Worm (Caenorhabditis elegans): ENCODE data around the gene gon-4.

DNA sequence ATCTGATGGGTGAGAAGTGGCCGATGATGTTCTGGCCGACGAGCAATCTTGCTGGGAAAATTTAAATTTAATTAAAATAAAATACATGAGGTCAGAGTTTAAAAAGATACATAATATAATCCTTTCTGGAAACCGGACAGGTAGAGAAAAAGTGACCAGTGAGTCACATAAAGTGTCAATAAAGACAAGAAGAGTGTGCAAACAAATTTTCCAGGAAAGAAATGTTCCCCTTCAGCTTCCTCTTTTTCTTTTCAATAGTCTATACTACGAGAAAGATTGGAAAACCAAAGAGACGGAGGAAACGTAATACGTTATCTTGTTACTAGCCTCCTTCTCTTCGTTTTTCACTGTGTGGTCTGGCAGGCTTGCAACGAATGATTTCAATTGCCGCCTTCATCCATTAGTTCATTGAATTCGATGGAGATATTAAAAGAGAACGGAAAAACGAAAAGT, 47.0 kb upstream of the gon-4 start, which contains the start of gene tsp-12:
- no peak for TF ChIP-seq unc-62 (GFP tag; optimal IDR thresholded peaks at IDR 0.05)
- TF ChIP-seq sma-9 (GFP tag; optimal IDR thresholded peaks at IDR 0.05) = no peak
- no peak for TF ChIP-seq sma-9 (tag; optimal IDR thresholded peaks at IDR 0.05)
- no peak for TF ChIP-seq nhr-77 (tag; optimal IDR thresholded peaks at IDR 0.05)
- no peak for TF ChIP-seq egl-27 (tag; optimal IDR thresholded peaks at IDR 0.05)
- TF ChIP-seq ztf-11 (tag; optimal IDR thresholded peaks at IDR 0.05) = no peak
- TF ChIP-seq ceh-82 (tag; optimal IDR thresholded peaks at IDR 0.05) = no peak
- TF ChIP-seq lin-13 (GFP tag; optimal IDR thresholded peaks at IDR 0.05) = peak; percentile 23
- no peak for TF ChIP-seq ztf-4 (tag; optimal IDR thresholded peaks at IDR 0.05)
- peak; percentile 51 for TF ChIP-seq F13H6.1 (tag; optimal IDR thresholded peaks at IDR 0.05)
- TF ChIP-seq ZK546.5 (tag; optimal IDR thresholded peaks at IDR 0.05) = no peak
